Fruit fly (Drosophila melanogaster) whole organism, embryonic: ENCODE results near the gene mRpS30.

ENCODE experiments used
- Abd-B ChIP-seq: fragments of 200-800 bp; sonication (Bioruptor generic); optimal IDR thresholded peaks from 2 replicates; lab custom pipeline; 2018; ENCODE audit warnings: missing biosample characterization, mild to moderate bottlenecking, missing genetic modification characterization, moderate library complexity
- Adf1 ChIP-seq: fragments of 200-800 bp; sonication (Bioruptor generic); IDR thresholded peaks from 2 replicates; pipeline ENCODE4 v1.3.6; 2022; ENCODE audit warnings: missing biosample characterization, missing genetic modification characterization
- Asciz ChIP-seq: fragments of 200-800 bp; sonication (Bioruptor generic); optimal IDR thresholded peaks from 2 replicates; lab custom pipeline; 2017; ENCODE audit warnings: missing biosample characterization, mild to moderate bottlenecking, missing genetic modification characterization, missing genetic modification reagents
- Atf3 ChIP-seq: fragments of 200-800 bp; sonication (Bioruptor generic); optimal IDR thresholded peaks from 3 replicates; lab custom pipeline; 2016; ENCODE audit warnings: missing biosample characterization, missing genetic modification characterization
- B-H1 ChIP-seq: fragments of 200-800 bp; sonication (Bioruptor generic); IDR thresholded peaks from 3 replicates; pipeline ENCODE4 v1.3.6; 2022; ENCODE audit warnings: missing biosample characterization, missing genetic modification characterization
- CG10209 ChIP-seq: fragments of 200-800 bp; sonication (Bioruptor generic); optimal IDR thresholded peaks from 3 replicates; lab custom pipeline; 2017; ENCODE audit warnings: missing biosample characterization, mild to moderate bottlenecking, missing genetic modification characterization, missing genetic modification reagents
- CG1024 ChIP-seq: fragments of 200-800 bp; sonication (Bioruptor generic); IDR thresholded peaks from 2 replicates; pipeline ENCODE4 v1.3.6; 2022; ENCODE audit warnings: missing biosample characterization, missing genetic modification characterization
- CG11093 ChIP-seq: fragments of 200-800 bp; sonication (Bioruptor generic); IDR thresholded peaks from 3 replicates; pipeline ENCODE4 v1.3.6; 2022; ENCODE audit warnings: missing biosample characterization, missing genetic modification characterization
- CG11456 ChIP-seq: fragments of 200-800 bp; sonication (Bioruptor generic); IDR thresholded peaks from 3 replicates; pipeline ENCODE4 v1.3.6; 2022; ENCODE audit warnings: missing biosample characterization, missing genetic modification characterization
- CG12104 ChIP-seq: fragments of 200-800 bp; sonication (Bioruptor generic); optimal IDR thresholded peaks from 3 replicates; lab custom pipeline; 2016; ENCODE audit warnings: missing biosample characterization, missing genetic modification characterization
- CG12155 ChIP-seq: fragments of 200-800 bp; sonication (Bioruptor generic); optimal IDR thresholded peaks from 3 replicates; lab custom pipeline; 2016; ENCODE audit warnings: missing biosample characterization, missing genetic modification characterization
- CG14050 ChIP-seq: fragments of 200-800 bp; sonication (Bioruptor generic); IDR thresholded peaks from 3 replicates; pipeline ENCODE4 v1.3.6; 2022; ENCODE audit warnings: missing biosample characterization, missing genetic modification characterization
- CG15073 ChIP-seq: fragments of 200-800 bp; sonication (Bioruptor generic); optimal IDR thresholded peaks from 2 replicates; lab custom pipeline; 2016; ENCODE audit warnings: missing biosample characterization, missing genetic modification characterization
- CG15514 ChIP-seq: fragments of 200-800 bp; sonication (Bioruptor generic); optimal IDR thresholded peaks from 3 replicates; lab custom pipeline; 2017; ENCODE audit warnings: missing biosample characterization, missing genetic modification characterization, mild to moderate bottlenecking, moderate library complexity, missing genetic modification reagents
- CG15696 ChIP-seq: fragments of 200-800 bp; sonication (Bioruptor generic); optimal IDR thresholded peaks from 2 replicates; lab custom pipeline; 2019; ENCODE audit warnings: missing biosample characterization, mild to moderate bottlenecking, missing genetic modification characterization, moderate library complexity
- CG1603 ChIP-seq: fragments of 200-800 bp; sonication (Bioruptor generic); optimal IDR thresholded peaks from 2 replicates; lab custom pipeline; 2019; ENCODE audit warnings: missing biosample characterization, mild to moderate bottlenecking, missing genetic modification characterization, moderate library complexity
- CG16815 ChIP-seq: fragments of 200-800 bp; sonication (Bioruptor generic); optimal IDR thresholded peaks from 3 replicates; lab custom pipeline; 2017; ENCODE audit warnings: missing biosample characterization, mild to moderate bottlenecking, missing genetic modification characterization
- CG2116 ChIP-seq: fragments of 200-800 bp; sonication (Bioruptor generic); optimal IDR thresholded peaks from 3 replicates; lab custom pipeline; 2018; ENCODE audit warnings: missing biosample characterization, mild to moderate bottlenecking, missing genetic modification characterization
- CG2129 ChIP-seq: fragments of 200-800 bp; sonication (Bioruptor generic); IDR thresholded peaks from 2 replicates; pipeline ENCODE4 v1.3.6; 2022; ENCODE audit warnings: missing biosample characterization, missing genetic modification characterization; ENCODE audit not compliant: partially characterized antibody
- CG31224 ChIP-seq: fragments of 200-800 bp; sonication (Bioruptor generic); IDR thresholded peaks from 2 replicates; pipeline ENCODE4 v1.3.6; 2022; ENCODE audit warnings: missing biosample characterization, missing genetic modification characterization
- CG4360 ChIP-seq: fragments of 200-800 bp; sonication (Bioruptor generic); IDR thresholded peaks from 2 replicates; pipeline ENCODE4 v1.3.6; 2022; ENCODE audit warnings: missing biosample characterization, missing genetic modification characterization
- CG6689 ChIP-seq: fragments of 200-800 bp; sonication (Bioruptor generic); IDR thresholded peaks from 2 replicates; pipeline ENCODE4 v1.3.6; 2022; ENCODE audit warnings: missing biosample characterization, missing genetic modification characterization
- CG7963 ChIP-seq: fragments of 200-800 bp; sonication (Bioruptor generic); IDR thresholded peaks from 3 replicates; pipeline ENCODE4 v1.3.6; 2022; ENCODE audit warnings: missing biosample characterization, missing genetic modification characterization; ENCODE audit not compliant: partially characterized antibody
- CG7987 ChIP-seq: fragments of 200-800 bp; sonication (Bioruptor generic); optimal IDR thresholded peaks from 2 replicates; lab custom pipeline; 2018; ENCODE audit warnings: missing biosample characterization, mild to moderate bottlenecking, missing genetic modification characterization, moderate library complexity
- Camta ChIP-seq: fragments of 200-800 bp; sonication (Bioruptor generic); optimal IDR thresholded peaks from 2 replicates; lab custom pipeline; 2016; ENCODE audit warnings: missing biosample characterization, missing genetic modification characterization
- CoRest ChIP-seq: fragments of 200-800 bp; sonication (Bioruptor generic); optimal IDR thresholded peaks from 3 replicates; lab custom pipeline; 2018; ENCODE audit warnings: missing biosample characterization, mild to moderate bottlenecking, missing genetic modification characterization, moderate library complexity
- D19B ChIP-seq: fragments of 200-800 bp; sonication (Bioruptor generic); optimal IDR thresholded peaks from 2 replicates; lab custom pipeline; 2017; ENCODE audit warnings: missing biosample characterization, mild to moderate bottlenecking, missing genetic modification characterization
- Deaf1 ChIP-seq: fragments of 200-800 bp; optimal IDR thresholded peaks from 3 replicates; lab custom pipeline; 2019; ENCODE audit warnings: missing biosample characterization, mild to moderate bottlenecking, missing genetic modification characterization, moderate library complexity
- Dip3 ChIP-seq: fragments of 200-800 bp; sonication (Bioruptor generic); optimal IDR thresholded peaks from 3 replicates; lab custom pipeline; 2016; ENCODE audit warnings: missing biosample characterization, missing genetic modification characterization
- Gsc ChIP-seq: fragments of 200-800 bp; sonication (Bioruptor generic); IDR thresholded peaks from 2 replicates; pipeline ENCODE4 v1.3.6; 2022; ENCODE audit warnings: missing biosample characterization, missing genetic modification characterization
- Kr ChIP-seq: fragments of 200-800 bp; sonication (Bioruptor generic); optimal IDR thresholded peaks from 2 replicates; lab custom pipeline; 2017; ENCODE audit warnings: missing biosample characterization, mild to moderate bottlenecking, missing genetic modification characterization
- Lim3 ChIP-seq: fragments of 200-800 bp; sonication (Bioruptor generic); IDR thresholded peaks from 2 replicates; pipeline ENCODE4 v1.3.6; 2022; ENCODE audit warnings: missing biosample characterization, missing genetic modification characterization
- MESR4 ChIP-seq: fragments of 200-800 bp; sonication (Bioruptor generic); optimal IDR thresholded peaks from 2 replicates; lab custom pipeline; 2018; ENCODE audit warnings: missing biosample characterization, mild to moderate bottlenecking, missing genetic modification characterization, moderate library complexity
- NC2α ChIP-seq: fragments of 200-800 bp; sonication (Bioruptor generic); optimal IDR thresholded peaks from 2 replicates; lab custom pipeline; 2016; ENCODE audit warnings: missing biosample characterization, missing genetic modification characterization
- bab2 ChIP-seq: fragments of 200-800 bp; sonication (Bioruptor generic); optimal IDR thresholded peaks from 2 replicates; lab custom pipeline; 2016; ENCODE audit warnings: missing biosample characterization, missing genetic modification characterization
- bcd ChIP-seq: fragments of 200-800 bp; sonication (Bioruptor generic); optimal IDR thresholded peaks from 2 replicates; lab custom pipeline; 2017; ENCODE audit warnings: missing biosample characterization, mild to moderate bottlenecking, missing genetic modification characterization
- dati ChIP-seq: fragments of 200-800 bp; sonication (Bioruptor generic); IDR thresholded peaks from 2 replicates; pipeline ENCODE4 v1.3.6; 2022; ENCODE audit warnings: missing biosample characterization, missing genetic modification characterization
- exex ChIP-seq: fragments of 200-800 bp; sonication (Bioruptor generic); optimal IDR thresholded peaks from 4 replicates; lab custom pipeline; 2018; ENCODE audit warnings: missing biosample characterization, mild to moderate bottlenecking, missing genetic modification characterization, moderate library complexity
- fd64A ChIP-seq: fragments of 200-800 bp; sonication (Bioruptor generic); optimal IDR thresholded peaks from 3 replicates; lab custom pipeline; 2018; ENCODE audit warnings: missing biosample characterization, mild to moderate bottlenecking, missing genetic modification characterization
- grau ChIP-seq: fragments of 200-800 bp; optimal IDR thresholded peaks from 3 replicates; lab custom pipeline; 2019; ENCODE audit warnings: missing biosample characterization, mild to moderate bottlenecking, missing genetic modification characterization, moderate library complexity
- grn ChIP-seq: fragments of 200-800 bp; sonication (Bioruptor generic); optimal IDR thresholded peaks from 3 replicates; lab custom pipeline; 2017; ENCODE audit warnings: missing biosample characterization, missing genetic modification characterization
- ind ChIP-seq: fragments of 200-800 bp; sonication (Bioruptor generic); optimal IDR thresholded peaks from 3 replicates; lab custom pipeline; 2016; ENCODE audit warnings: missing biosample characterization, missing genetic modification characterization
- mam ChIP-seq: fragments of 200-800 bp; sonication (Bioruptor generic); optimal IDR thresholded peaks from 3 replicates; lab custom pipeline; 2016; ENCODE audit warnings: missing biosample characterization, missing genetic modification characterization
- nerfin-2 ChIP-seq: fragments of 200-800 bp; sonication (Bioruptor generic); IDR thresholded peaks from 2 replicates; pipeline ENCODE4 v1.3.6; 2022; ENCODE audit warnings: missing biosample characterization, missing genetic modification characterization; ENCODE audit not compliant: partially characterized antibody
- peb ChIP-seq: fragments of 200-800 bp; sonication (Bioruptor generic); IDR thresholded peaks from 2 replicates; pipeline ENCODE4 v1.3.6; 2022; ENCODE audit warnings: missing biosample characterization, missing genetic modification characterization
- pho ChIP-seq: fragments of 200-800 bp; sonication (Bioruptor generic); optimal IDR thresholded peaks from 2 replicates; lab custom pipeline; 2016; ENCODE audit warnings: missing biosample characterization, missing genetic modification characterization
- phol ChIP-seq: fragments of 200-800 bp; sonication (Bioruptor generic); optimal IDR thresholded peaks from 3 replicates; lab custom pipeline; 2018; ENCODE audit warnings: missing biosample characterization, mild to moderate bottlenecking, missing genetic modification characterization, moderate library complexity
- pnt ChIP-seq: fragments of 200-800 bp; sonication (Bioruptor generic); optimal IDR thresholded peaks from 3 replicates; lab custom pipeline; 2016; ENCODE audit warnings: missing biosample characterization, missing genetic modification characterization
- rib ChIP-seq: fragments of 200-800 bp; sonication (Bioruptor generic); IDR thresholded peaks from 2 replicates; pipeline ENCODE4 v1.3.6; 2022; ENCODE audit warnings: missing biosample characterization, missing genetic modification characterization
- tna ChIP-seq: fragments of 200-800 bp; sonication (Bioruptor generic); IDR thresholded peaks from 2 replicates; pipeline ENCODE4 v1.3.6; 2022; ENCODE audit warnings: missing biosample characterization, missing genetic modification characterization; ENCODE audit not compliant: partially characterized antibody
- tup ChIP-seq: fragments of 200-800 bp; sonication (Bioruptor generic); optimal IDR thresholded peaks from 2 replicates; lab custom pipeline; 2016; ENCODE audit warnings: missing biosample characterization, mild to moderate bottlenecking, missing genetic modification characterization, moderate library complexity
- wek ChIP-seq: fragments of 200-800 bp; sonication (Bioruptor generic); optimal IDR thresholded peaks from 3 replicates; lab custom pipeline; 2018; ENCODE audit warnings: missing biosample characterization, mild to moderate bottlenecking, missing genetic modification characterization, moderate library complexity

Gene mRpS30

dm6 chrX:15748945-15749344, 36.9 kb upstream of the mRpS30 start, which contains the start of gene Mvd (continued):
- TF ChIP-seq CG11456 (GFP tag; lab: Robert Waterston, UW): no peak
- peak; percentile 19 for TF ChIP-seq CG7987 (GFP tag; lab: Kevin White, UChicago)
- TF ChIP-seq nerfin-2: no peak
- TF ChIP-seq CG15696 (tag; lab: Kevin White, UChicago): no peak
- no peak for TF ChIP-seq D19B
- TF ChIP-seq wek (GFP tag; lab: Kevin White, UChicago): peak; percentile 99
- TF ChIP-seq pho (GFP tag; lab: Kevin White, UChicago): no peak
- TF ChIP-seq fd64A: no peak
- no peak for TF ChIP-seq bab2
- no peak for TF ChIP-seq Asciz (GFP tag; lab: Kevin White, UChicago)
- TF ChIP-seq CG2129 (GFP tag; lab: Robert Waterston, UW): no peak
- no peak for TF ChIP-seq Abd-B (GFP tag; lab: Kevin White, UChicago)
- TF ChIP-seq exex (tag; lab: Kevin White, UChicago): no peak
- no peak for TF ChIP-seq B-H1 (GFP tag; lab: Robert Waterston, UW)
- no peak for TF ChIP-seq CG12104
- TF ChIP-seq CG31224: no peak
- no peak for TF ChIP-seq Kr (GFP tag; lab: Kevin White, UChicago)
- peak; percentile 60 for TF ChIP-seq CG2116 (GFP tag; lab: Kevin White, UChicago)
- TF ChIP-seq grn (GFP tag; lab: Kevin White, UChicago): no peak
- no peak for TF ChIP-seq Deaf1 (tag; lab: Kevin White, UChicago)
- TF ChIP-seq CG15073 (GFP tag; lab: Kevin White, UChicago): no peak
- no peak for TF ChIP-seq grau
- no peak for TF ChIP-seq peb (GFP tag; lab: Robert Waterston, UW)
- TF ChIP-seq Lim3 (GFP tag; lab: Robert Waterston, UW): no peak
- no peak for TF ChIP-seq CG7963 (GFP tag; lab: Robert Waterston, UW)
- no peak for TF ChIP-seq Gsc
- TF ChIP-seq tup: no peak
- no peak for TF ChIP-seq Atf3 (GFP tag; lab: Kevin White, UChicago)
- TF ChIP-seq CG4360: no peak
- TF ChIP-seq mam (GFP tag; lab: Kevin White, UChicago): peak; percentile 17
- TF ChIP-seq pnt: no peak
- TF ChIP-seq CG1024 (GFP tag; lab: Robert Waterston, UW): no peak
- no peak for TF ChIP-seq dati (GFP tag; lab: Robert Waterston, UW)
- TF ChIP-seq CG12155: no peak
- TF ChIP-seq CG10209 (GFP tag; lab: Kevin White, UChicago): no peak
- TF ChIP-seq Camta (GFP tag; lab: Kevin White, UChicago): no peak
- no peak for TF ChIP-seq CG6689 (GFP tag; lab: Robert Waterston, UW)
- no peak for TF ChIP-seq CoRest (tag; lab: Kevin White, UChicago)
- no peak for TF ChIP-seq CG11093
- TF ChIP-seq CG16815: no peak
- peak; percentile 84 for TF ChIP-seq CG1603 (tag; lab: Kevin White, UChicago)
- TF ChIP-seq Dip3: no peak
- TF ChIP-seq ind (GFP tag; lab: Kevin White, UChicago): no peak
- no peak for TF ChIP-seq NC2α (GFP tag; lab: Kevin White, UChicago)
- peak; percentile 8; the same call in 1 of the 2 replicates for TF ChIP-seq Adf1 (GFP tag; lab: Robert Waterston, UW)
- TF ChIP-seq bcd (GFP tag; lab: Kevin White, UChicago): no peak
- TF ChIP-seq phol (tag; lab: Kevin White, UChicago): peak; percentile 60
- TF ChIP-seq CG15514: peak; percentile 81
- no peak for TF ChIP-seq CG14050 (GFP tag; lab: Robert Waterston, UW)
- peak; percentile 67 for TF ChIP-seq MESR4
- TF ChIP-seq rib (GFP tag; lab: Robert Waterston, UW): no peak
- TF ChIP-seq tna (GFP tag; lab: Robert Waterston, UW): no peak
